Worm (Caenorhabditis elegans) whole organism, mixed stage, embryonic: Measurements from ENCODE around the gene C06C3.4.

Experiments used
- elt-1 ChIP-seq: sonication (generic microtip); optimal IDR thresholded peaks from 2 replicates; lab custom pipeline; 2017; ENCODE audit warnings: missing genetic modification characterization, mild to moderate bottlenecking, missing compliant biosample characterization, antibody characterized with exemption, moderate library complexity, borderline replicate concordance; ENCODE audit not compliant: insufficient read depth
- flh-1 ChIP-seq: fragments of 200-800 bp; sonication (Bioruptor generic); optimal IDR thresholded peaks from 2 replicates; lab custom pipeline; 2018; ENCODE audit warnings: mild to moderate bottlenecking, missing genetic modification characterization, moderate library complexity, missing compliant biosample characterization
- lsy-2 ChIP-seq: fragments of 150-350 bp; optimal IDR thresholded peaks from 2 replicates; lab custom pipeline; 2014; ENCODE audit warnings: missing biosample characterization, missing genetic modification characterization
- snpc-4 ChIP-seq: fragments of 150-350 bp; optimal IDR thresholded peaks from 2 replicates; lab custom pipeline; 2014; ENCODE audit warnings: missing biosample characterization, missing genetic modification characterization
- unc-39 ChIP-seq: fragments of 150-350 bp; optimal IDR thresholded peaks from 2 replicates; lab custom pipeline; 2014; ENCODE audit warnings: missing biosample characterization, missing genetic modification characterization

DNA sequence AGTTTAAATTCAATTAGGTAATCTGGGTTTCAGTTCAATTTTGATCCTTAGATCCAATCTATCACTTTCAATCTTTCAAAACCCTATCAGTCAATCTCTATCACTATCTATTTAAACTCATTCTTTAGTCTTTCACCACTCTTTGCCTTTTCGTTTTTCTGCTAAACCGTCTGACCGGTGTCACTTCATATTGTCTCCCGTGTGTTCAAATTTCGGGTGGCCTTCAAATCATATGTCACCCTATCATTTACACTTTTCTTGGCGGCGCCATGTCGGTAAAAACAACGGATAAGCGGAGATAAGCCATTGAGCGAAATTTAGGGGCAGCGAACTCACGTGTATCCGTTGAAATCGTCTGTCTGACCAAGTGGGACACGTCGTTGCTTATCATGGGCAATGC, 29.1 kb upstream of the C06C3.4 start:
- TF ChIP-seq unc-39 (tag; lab: Kevin White, UChicago): no peak
- TF ChIP-seq elt-1 (tag; lab: Kevin White, UChicago): no peak
- no peak for TF ChIP-seq lsy-2 (tag; lab: Kevin White, UChicago)
- TF ChIP-seq snpc-4 (tag; lab: Kevin White, UChicago): no peak
- TF ChIP-seq flh-1 (GFP tag; lab: Kevin White, UChicago): no peak
